Fruit fly (Drosophila melanogaster): ENCODE results near the gene WDR79.

DNA sequence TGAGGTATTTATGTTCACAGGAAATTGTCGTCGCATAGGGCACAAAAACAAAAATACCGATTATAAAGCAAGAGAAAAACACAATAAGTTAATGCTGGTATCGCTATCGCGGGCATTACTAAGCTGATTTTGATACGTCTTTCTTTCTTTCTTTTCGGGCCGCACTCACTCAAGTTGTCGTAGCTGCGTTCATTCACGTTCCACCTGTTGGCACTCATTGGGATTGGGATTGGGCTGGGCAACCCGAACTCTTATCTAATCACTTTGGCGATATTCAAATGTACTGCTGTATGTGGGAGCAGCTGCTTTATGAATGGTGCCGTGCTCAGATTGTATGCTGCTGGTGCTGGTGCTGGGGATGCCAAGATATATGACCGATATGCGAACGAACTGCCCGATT, 42.9 kb downstream of the WDR79 start:
- TF ChIP-seq h (optimal IDR thresholded peaks at IDR 0.05) (no peak), ttk (optimal IDR thresholded peaks at IDR 0.05) (no peak), psq (optimal IDR thresholded peaks at IDR 0.05) (no peak), Sin3A (optimal IDR thresholded peaks at IDR 0.05) (no peak), insv (optimal IDR thresholded peaks at IDR 0.05) (no peak)
